Worm (Caenorhabditis elegans) whole organism, early embryonic: ENCODE measurements around the gene col-185.

Source experiments
- B0310.2 ChIP-seq: sonication (generic microtip); optimal IDR thresholded peaks from 2 replicates; lab custom pipeline; 2016; ENCODE audit warnings: mild to moderate bottlenecking, missing genetic modification characterization, missing compliant biosample characterization
- F13C5.2 ChIP-seq: sonication (generic microtip); optimal IDR thresholded peaks from 2 replicates; lab custom pipeline; 2017; ENCODE audit warnings: mild to moderate bottlenecking, missing genetic modification characterization, inconsistent platforms, missing compliant biosample characterization
- aly-1 ChIP-seq: sonication (generic microtip); optimal IDR thresholded peaks from 2 replicates; lab custom pipeline; 2016; ENCODE audit warnings: missing genetic modification characterization, missing compliant biosample characterization
- ama-1 ChIP-seq: fragments of 150-350 bp; optimal IDR thresholded peaks from 2 replicates; lab custom pipeline; 2014
- ceh-13 ChIP-seq: fragments of 200-800 bp; sonication (Bioruptor generic); optimal IDR thresholded peaks from 2 replicates; lab custom pipeline; 2018; ENCODE audit warnings: mild to moderate bottlenecking, missing genetic modification characterization, missing compliant biosample characterization
- ceh-36 ChIP-seq: sonication (generic microtip); optimal IDR thresholded peaks from 2 replicates; lab custom pipeline; 2016; ENCODE audit warnings: missing genetic modification characterization, inconsistent platforms, missing compliant biosample characterization
- ets-7 ChIP-seq: sonication (generic microtip); optimal IDR thresholded peaks from 2 replicates; lab custom pipeline; 2016; ENCODE audit warnings: missing genotype, missing genetic modification characterization, missing compliant biosample characterization
- flt-1 ChIP-seq: fragments of 200-800 bp; sonication (Bioruptor generic); IDR thresholded peaks from 2 replicates; pipeline ENCODE4 v1.3.6; 2022; ENCODE audit warnings: missing genetic modification characterization, missing compliant biosample characterization
- hmbx-1 ChIP-seq: sonication (generic microtip); optimal IDR thresholded peaks from 2 replicates; lab custom pipeline; 2016; ENCODE audit warnings: mild to moderate bottlenecking, missing genetic modification characterization, missing compliant biosample characterization
- hmg-4 ChIP-seq: fragments of 200-800 bp; sonication (Bioruptor generic); optimal IDR thresholded peaks from 2 replicates; lab custom pipeline; 2018; ENCODE audit warnings: mild to moderate bottlenecking, missing genetic modification characterization, missing compliant biosample characterization
- hnd-1 ChIP-seq: sonication (generic microtip); optimal IDR thresholded peaks from 2 replicates; lab custom pipeline; 2016; ENCODE audit warnings: missing genetic modification characterization, missing compliant biosample characterization
- pes-1 ChIP-seq: fragments of 200-800 bp; sonication (Bioruptor generic); IDR thresholded peaks from 2 replicates; pipeline ENCODE4 v1.3.6; 2022; ENCODE audit warnings: missing genetic modification reagents, missing genetic modification characterization, missing compliant biosample characterization
- scrt-1 ChIP-seq: fragments of 200-800 bp; sonication (Bioruptor generic); IDR thresholded peaks from 2 replicates; pipeline ENCODE4 v1.3.6; 2022; ENCODE audit warnings: missing genetic modification characterization, missing compliant biosample characterization
- sea-1 ChIP-seq: fragments of 200-800 bp; sonication (Bioruptor generic); conservative IDR thresholded peaks from 2 replicates; pipeline ENCODE4 v1.3.6; 2022; ENCODE audit warnings: missing genetic modification characterization, missing compliant biosample characterization
- tbx-11 ChIP-seq: fragments of 200-800 bp; sonication (Bioruptor generic); IDR thresholded peaks from 2 replicates; pipeline ENCODE4 v1.3.6; 2022; ENCODE audit warnings: missing genetic modification characterization, missing compliant biosample characterization
- tbx-37 ChIP-seq: fragments of 200-800 bp; sonication (Bioruptor generic); conservative IDR thresholded peaks from 2 replicates; pipeline ENCODE4 v1.3.6; 2022; ENCODE audit warnings: missing genetic modification reagents, missing genetic modification characterization, missing compliant biosample characterization
- tra-4 ChIP-seq: sonication (generic microtip); optimal IDR thresholded peaks from 2 replicates; lab custom pipeline; 2017; ENCODE audit warnings: missing genetic modification characterization, missing compliant biosample characterization

The col-185 gene

ce11 chrX:13511796-13512195, 899 bp upstream of the col-185 start:
- TF ChIP-seq hnd-1 (tag; lab: Kevin White, UChicago) (peak; percentile 73), hmg-4 (GFP tag; lab: Kevin White, UChicago) (peak; percentile 86), F13C5.2 (tag; lab: Kevin White, UChicago) (peak; percentile 87), tra-4 (tag; lab: Kevin White, UChicago) (peak; percentile 36), scrt-1 (GFP tag; lab: Robert Waterston, UW) (peak; percentile 87), ceh-36 (peak; percentile 70), tbx-11 (GFP tag; lab: Robert Waterston, UW) (peak; percentile 84), tbx-37 (GFP tag; lab: Robert Waterston, UW) (peak; percentile 86), ama-1 (lab: Kevin White, UChicago) (no peak), aly-1 (tag; lab: Kevin White, UChicago) (peak; percentile 76), hmbx-1 (tag; lab: Kevin White, UChicago) (peak; percentile 63), B0310.2 (tag; lab: Kevin White, UChicago) (peak; percentile 73), sea-1 (peak; percentile 92), ceh-13 (GFP tag; lab: Kevin White, UChicago) (peak; percentile 69), pes-1 (GFP tag; lab: Robert Waterston, UW) (peak; percentile 90), ets-7 (tag; lab: Kevin White, UChicago) (peak; percentile 72), flt-1 (GFP tag; lab: Robert Waterston, UW) (peak; percentile 86)

- TF ChIP-seq hnd-1 (tag; lab: Kevin White, UChicago) (no peak), F13C5.2 (tag; lab: Kevin White, UChicago) (no peak), tbx-11 (GFP tag; lab: Robert Waterston, UW) (no peak), hmg-4 (GFP tag; lab: Kevin White, UChicago) (no peak), ceh-36 (no peak)
Observed at ce11 chrX:13510234-13510837, 561 bp downstream of the col-185 start.

ce11 chrX:13507233-13507632, 3.7 kb downstream of the col-185 start, which contains the start of gene H06A10.1:
H06A10.1 (plus strand) TSS chrX:13507533.
- TF ChIP-seq flt-1 (GFP tag; lab: Robert Waterston, UW) (no peak), hnd-1 (tag; lab: Kevin White, UChicago) (no peak), F13C5.2 (tag; lab: Kevin White, UChicago) (no peak), ama-1 (lab: Kevin White, UChicago) (no peak), sea-1 (no peak), pes-1 (GFP tag; lab: Robert Waterston, UW) (no peak), scrt-1 (GFP tag; lab: Robert Waterston, UW) (no peak), hmg-4 (GFP tag; lab: Kevin White, UChicago) (no peak), tbx-37 (GFP tag; lab: Robert Waterston, UW) (no peak), hmbx-1 (tag; lab: Kevin White, UChicago) (no peak), tbx-11 (GFP tag; lab: Robert Waterston, UW) (no peak)

- no peak for TF ChIP-seq F13C5.2 (tag; lab: Kevin White, UChicago)
- no peak for TF ChIP-seq flt-1 (GFP tag; lab: Robert Waterston, UW)
- no peak for TF ChIP-seq scrt-1 (GFP tag; lab: Robert Waterston, UW)
- TF ChIP-seq ceh-36 = no peak
- no peak for TF ChIP-seq hmbx-1 (tag; lab: Kevin White, UChicago)
- no peak for TF ChIP-seq sea-1
- no peak for TF ChIP-seq hnd-1 (tag; lab: Kevin White, UChicago)
- no peak for TF ChIP-seq pes-1 (GFP tag; lab: Robert Waterston, UW)
- TF ChIP-seq tra-4 (tag; lab: Kevin White, UChicago) = no peak
- TF ChIP-seq aly-1 (tag; lab: Kevin White, UChicago) = no peak
- TF ChIP-seq ceh-13 (GFP tag; lab: Kevin White, UChicago) = no peak
- no peak for TF ChIP-seq ama-1 (lab: Kevin White, UChicago)
- TF ChIP-seq tbx-37 (GFP tag; lab: Robert Waterston, UW) = no peak
- TF ChIP-seq tbx-11 (GFP tag; lab: Robert Waterston, UW) = no peak
- no peak for TF ChIP-seq B0310.2 (tag; lab: Kevin White, UChicago)
Observed at ce11 chrX:13506493-13506892, 4.4 kb downstream of the col-185 start.

- no peak for TF ChIP-seq tbx-37 (GFP tag; lab: Robert Waterston, UW)
Observed at ce11 chrX:13506043-13506442, 4.9 kb downstream of the col-185 start.

- TF ChIP-seq ceh-36 = no peak
- no peak for TF ChIP-seq scrt-1 (GFP tag; lab: Robert Waterston, UW)
- no peak for TF ChIP-seq ama-1 (lab: Kevin White, UChicago)
- TF ChIP-seq F13C5.2 (tag; lab: Kevin White, UChicago) = no peak
- no peak for TF ChIP-seq tbx-11 (GFP tag; lab: Robert Waterston, UW)
- no peak for TF ChIP-seq pes-1 (GFP tag; lab: Robert Waterston, UW)
- no peak for TF ChIP-seq tbx-37 (GFP tag; lab: Robert Waterston, UW)
Observed at ce11 chrX:13505201-13505600, 5.7 kb downstream of the col-185 start.

- TF ChIP-seq hmg-4 (GFP tag; lab: Kevin White, UChicago) (peak; percentile 25), aly-1 (tag; lab: Kevin White, UChicago) (no peak), ets-7 (tag; lab: Kevin White, UChicago) (no peak)
Observed at ce11 chrX:13503839-13504238, 7.1 kb downstream of the col-185 start.

ce11 chrX:13502282-13502681, 8.6 kb downstream of the col-185 start:
- TF ChIP-seq sea-1 = no peak
- TF ChIP-seq tbx-11 (GFP tag; lab: Robert Waterston, UW) = no peak
- no peak for TF ChIP-seq hmbx-1 (tag; lab: Kevin White, UChicago)
- TF ChIP-seq scrt-1 (GFP tag; lab: Robert Waterston, UW) = no peak
- no peak for TF ChIP-seq flt-1 (GFP tag; lab: Robert Waterston, UW)
- TF ChIP-seq ets-7 (tag; lab: Kevin White, UChicago) = no peak
- TF ChIP-seq F13C5.2 (tag; lab: Kevin White, UChicago) = peak; percentile 39
- no peak for TF ChIP-seq hnd-1 (tag; lab: Kevin White, UChicago)
- TF ChIP-seq tra-4 (tag; lab: Kevin White, UChicago) = no peak
- no peak for TF ChIP-seq ceh-13 (GFP tag; lab: Kevin White, UChicago)
- TF ChIP-seq aly-1 (tag; lab: Kevin White, UChicago) = no peak
- TF ChIP-seq tbx-37 (GFP tag; lab: Robert Waterston, UW) = no peak
- no peak for TF ChIP-seq ceh-36
- no peak for TF ChIP-seq ama-1 (lab: Kevin White, UChicago)
- peak; percentile 34 for TF ChIP-seq hmg-4 (GFP tag; lab: Kevin White, UChicago)
